Worm (Caenorhabditis elegans) whole organism, midembryonic: ENCODE data around the gene Y111B2A.21.

Experiments used
- T22C8.4 ChIP-seq: fragments of 200-800 bp; sonication (Bioruptor generic); IDR thresholded peaks from 2 replicates; pipeline ENCODE4 v1.3.6; 2022; ENCODE audit warnings: missing genetic modification characterization, missing compliant biosample characterization
- cog-1 ChIP-seq: sonication (generic microtip); optimal IDR thresholded peaks from 2 replicates; lab custom pipeline; 2016; ENCODE audit warnings: missing genetic modification characterization, missing compliant biosample characterization
- flt-1 ChIP-seq: fragments of 200-800 bp; sonication (Bioruptor generic); IDR thresholded peaks from 2 replicates; pipeline ENCODE4 v1.3.6; 2022; ENCODE audit warnings: missing genetic modification characterization, missing compliant biosample characterization
- klf-2 ChIP-seq: fragments of 200-800 bp; sonication (Bioruptor generic); conservative IDR thresholded peaks from 2 replicates; pipeline ENCODE4 v1.3.6; 2022; ENCODE audit warnings: missing genetic modification reagents, missing genetic modification characterization, missing compliant biosample characterization
- med-1 ChIP-seq: sonication (generic microtip); optimal IDR thresholded peaks from 2 replicates; lab custom pipeline; 2017; ENCODE audit warnings: missing genetic modification characterization, mild to moderate bottlenecking, missing compliant biosample characterization, antibody characterized with exemption, missing genetic modification reagents; ENCODE audit not compliant: insufficient read depth
- ref-1 ChIP-seq: fragments of 200-800 bp; sonication (Bioruptor generic); conservative IDR thresholded peaks from 2 replicates; pipeline ENCODE4 v1.3.6; 2022; ENCODE audit warnings: missing genetic modification reagents, missing genetic modification characterization, missing compliant biosample characterization
- tab-1 ChIP-seq: fragments of 200-800 bp; sonication (Bioruptor generic); IDR thresholded peaks from 2 replicates; pipeline ENCODE4 v1.3.6; 2022; ENCODE audit warnings: missing genetic modification characterization, missing compliant biosample characterization
- ztf-23 ChIP-seq: fragments of 200-800 bp; sonication (Bioruptor generic); IDR thresholded peaks from 2 replicates; pipeline ENCODE4 v1.3.6; 2022; ENCODE audit warnings: missing genetic modification reagents, missing genetic modification characterization, missing compliant biosample characterization
- ztf-29 ChIP-seq: fragments of 200-800 bp; sonication (Bioruptor generic); IDR thresholded peaks from 2 replicates; pipeline ENCODE4 v1.3.6; 2022; ENCODE audit warnings: missing genetic modification reagents, missing genetic modification characterization, missing compliant biosample characterization

Gene Y111B2A.21

DNA sequence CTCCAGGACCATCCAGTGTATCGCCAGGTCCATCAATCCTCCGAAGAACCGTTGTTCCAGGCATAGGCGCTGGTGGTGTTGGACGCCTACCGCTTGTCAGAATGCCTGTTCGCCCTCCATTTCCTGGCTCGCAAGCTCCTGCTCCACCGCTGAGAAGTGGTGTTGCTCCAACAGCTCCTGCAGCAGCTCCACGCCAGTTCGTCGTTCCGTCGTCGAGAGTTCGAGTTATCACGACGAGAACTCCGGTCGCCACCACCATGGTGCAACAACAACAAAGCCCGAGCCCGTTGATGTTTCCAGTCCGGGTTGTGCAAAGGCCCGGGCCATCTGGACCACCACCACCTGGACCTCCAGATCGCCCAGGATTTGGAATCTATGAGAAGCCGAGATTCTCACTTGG, 18.1 kb upstream of the Y111B2A.21 start:
- TF ChIP-seq tab-1 (GFP tag; lab: Robert Waterston, UW) (no peak), klf-2 (GFP tag; lab: Robert Waterston, UW) (no peak), med-1 (GFP tag; lab: Kevin White, UChicago) (no peak), cog-1 (tag; lab: Kevin White, UChicago) (no peak), T22C8.4 (GFP tag; lab: Robert Waterston, UW) (no peak), ztf-23 (GFP tag; lab: Robert Waterston, UW) (no peak)

DNA sequence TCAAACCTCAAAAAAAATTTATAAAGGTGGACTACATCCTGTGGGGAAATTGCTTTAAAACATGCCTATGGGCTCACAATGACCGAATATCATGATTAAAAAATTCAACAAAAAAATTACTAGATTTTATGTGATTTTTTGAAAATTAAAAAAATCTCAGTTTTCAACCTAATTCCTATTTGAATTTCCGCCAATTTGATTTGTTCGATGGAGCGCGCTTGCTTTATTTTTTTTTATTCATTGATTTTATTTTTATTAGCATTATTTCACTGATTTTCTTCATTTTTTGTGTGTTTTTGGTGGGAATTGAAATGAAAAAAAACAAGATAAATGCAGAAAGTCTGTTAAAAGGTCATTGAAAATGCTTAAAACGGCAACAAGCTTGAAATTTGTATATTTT, 7.3 kb upstream of the Y111B2A.21 start:
- TF ChIP-seq cog-1 (tag; lab: Kevin White, UChicago) (no peak), flt-1 (GFP tag; lab: Robert Waterston, UW) (no peak), tab-1 (GFP tag; lab: Robert Waterston, UW) (no peak), ztf-23 (GFP tag; lab: Robert Waterston, UW) (no peak), med-1 (GFP tag; lab: Kevin White, UChicago) (no peak), ref-1 (GFP tag; lab: Robert Waterston, UW) (no peak), klf-2 (GFP tag; lab: Robert Waterston, UW) (no peak), ztf-29 (GFP tag; lab: Robert Waterston, UW) (no peak), T22C8.4 (GFP tag; lab: Robert Waterston, UW) (no peak)

DNA sequence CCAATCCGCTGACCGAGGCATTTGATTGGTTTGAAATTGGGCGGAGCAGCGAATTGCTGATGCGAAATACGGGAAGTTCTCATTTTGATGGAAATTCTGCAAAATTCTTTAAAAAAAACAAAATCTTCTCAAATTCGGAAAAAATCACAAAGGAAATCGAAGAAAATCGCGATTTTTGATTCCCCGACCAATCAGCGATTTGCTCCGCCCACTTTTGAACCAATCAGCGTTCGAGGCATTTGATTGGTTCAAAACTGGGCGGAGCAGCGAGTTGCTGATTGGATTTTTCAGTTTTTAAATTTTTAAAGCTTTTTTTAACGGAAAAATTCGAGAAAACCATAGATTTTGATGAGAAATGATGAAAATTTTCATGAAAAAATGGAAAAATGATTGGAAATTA, 5.9 kb upstream of the Y111B2A.21 start:
- TF ChIP-seq klf-2 (GFP tag; lab: Robert Waterston, UW): no peak
- TF ChIP-seq flt-1 (GFP tag; lab: Robert Waterston, UW): no peak
- no peak for TF ChIP-seq tab-1 (GFP tag; lab: Robert Waterston, UW)
- TF ChIP-seq ztf-29 (GFP tag; lab: Robert Waterston, UW): no peak
- no peak for TF ChIP-seq ref-1 (GFP tag; lab: Robert Waterston, UW)
- TF ChIP-seq med-1 (GFP tag; lab: Kevin White, UChicago): no peak
- TF ChIP-seq T22C8.4 (GFP tag; lab: Robert Waterston, UW): no peak
- TF ChIP-seq ztf-23 (GFP tag; lab: Robert Waterston, UW): no peak
- TF ChIP-seq cog-1 (tag; lab: Kevin White, UChicago): no peak

DNA sequence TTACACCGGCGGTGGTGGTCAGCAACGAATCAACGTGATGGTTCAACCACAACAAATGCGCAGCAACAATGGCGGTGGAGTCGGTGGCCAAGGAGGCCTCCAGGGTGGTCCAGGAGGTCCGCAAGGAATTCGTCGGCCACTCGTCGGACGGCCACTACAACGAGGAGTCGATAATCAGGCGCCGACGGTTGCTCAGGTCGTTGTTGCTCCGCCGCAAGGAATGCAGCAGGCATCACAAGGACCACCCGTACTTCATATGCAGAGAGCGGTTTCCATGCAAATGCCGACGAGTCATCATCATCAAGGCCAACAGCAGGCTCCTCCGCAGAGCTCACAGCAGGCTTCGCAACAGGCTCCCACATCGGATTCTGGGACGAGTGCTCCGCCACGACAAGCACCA, 2.7 kb upstream of the Y111B2A.21 start:
- TF ChIP-seq klf-2 (GFP tag; lab: Robert Waterston, UW): no peak
- TF ChIP-seq cog-1 (tag; lab: Kevin White, UChicago): no peak
- TF ChIP-seq T22C8.4 (GFP tag; lab: Robert Waterston, UW): no peak
- no peak for TF ChIP-seq tab-1 (GFP tag; lab: Robert Waterston, UW)
- TF ChIP-seq med-1 (GFP tag; lab: Kevin White, UChicago): no peak
- TF ChIP-seq ztf-29 (GFP tag; lab: Robert Waterston, UW): no peak
- TF ChIP-seq ref-1 (GFP tag; lab: Robert Waterston, UW): no peak
- no peak for TF ChIP-seq flt-1 (GFP tag; lab: Robert Waterston, UW)
- no peak for TF ChIP-seq ztf-23 (GFP tag; lab: Robert Waterston, UW)

DNA sequence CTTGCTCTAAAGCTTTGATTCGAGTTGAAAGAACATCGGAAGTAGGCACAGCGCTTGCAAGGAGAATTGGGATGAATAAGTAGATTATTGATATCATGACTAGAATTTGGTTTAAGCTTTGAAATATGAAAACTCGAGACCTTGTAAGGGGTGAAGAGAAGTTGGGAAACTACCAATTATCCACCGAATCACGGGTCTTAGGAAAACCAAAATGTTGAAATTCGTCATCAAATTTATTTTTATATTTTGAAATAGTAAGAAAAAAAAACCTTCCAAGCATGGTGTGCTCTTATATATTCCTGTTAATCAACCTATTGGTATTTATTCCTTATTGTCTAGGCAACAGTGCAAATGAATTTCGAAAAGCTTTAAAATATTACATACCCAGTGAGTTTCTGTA, 4.6 kb downstream of the Y111B2A.21 start, which contains the start of the genes irld-60 and irld-20:
Gene irld-60, minus strand, starts transcription at position 101 of the 400 bp plus-strand sequence.
Gene irld-20, plus strand, starts transcription at position 279 of the 400 bp plus-strand sequence.
- TF ChIP-seq ztf-23 (GFP tag; lab: Robert Waterston, UW) (no peak), cog-1 (tag; lab: Kevin White, UChicago) (no peak), ztf-29 (GFP tag; lab: Robert Waterston, UW) (no peak), med-1 (GFP tag; lab: Kevin White, UChicago) (no peak)

DNA sequence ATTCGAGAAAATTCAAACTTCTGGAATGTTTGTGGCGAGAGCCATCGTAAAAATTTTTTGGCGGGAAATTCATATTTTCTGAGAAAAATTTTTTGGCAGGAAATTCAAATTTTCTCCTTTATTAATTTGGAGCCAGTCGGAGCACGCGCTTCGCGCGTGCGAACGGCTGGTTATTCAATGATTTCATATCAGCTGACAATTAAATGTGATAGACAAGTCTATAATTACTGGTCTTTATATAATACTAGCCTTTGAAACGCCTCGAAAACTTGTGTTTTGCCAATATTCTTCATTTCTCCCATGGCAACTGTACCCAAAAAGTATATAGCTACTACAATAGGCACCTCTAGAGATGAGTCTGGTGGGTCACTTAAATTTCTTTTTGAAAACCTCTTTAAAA, 8.8 kb downstream of the Y111B2A.21 start, which contains the start of gene srw-10:
Gene srw-10, plus strand, starts transcription at position 301 of the 400 bp plus-strand sequence.
- no peak for TF ChIP-seq T22C8.4 (GFP tag; lab: Robert Waterston, UW)
- TF ChIP-seq ztf-29 (GFP tag; lab: Robert Waterston, UW): no peak
- no peak for TF ChIP-seq flt-1 (GFP tag; lab: Robert Waterston, UW)
- no peak for TF ChIP-seq klf-2 (GFP tag; lab: Robert Waterston, UW)
- TF ChIP-seq ztf-23 (GFP tag; lab: Robert Waterston, UW): no peak
- TF ChIP-seq ref-1 (GFP tag; lab: Robert Waterston, UW): no peak
- no peak for TF ChIP-seq cog-1 (tag; lab: Kevin White, UChicago)
- no peak for TF ChIP-seq tab-1 (GFP tag; lab: Robert Waterston, UW)
- TF ChIP-seq med-1 (GFP tag; lab: Kevin White, UChicago): no peak

DNA sequence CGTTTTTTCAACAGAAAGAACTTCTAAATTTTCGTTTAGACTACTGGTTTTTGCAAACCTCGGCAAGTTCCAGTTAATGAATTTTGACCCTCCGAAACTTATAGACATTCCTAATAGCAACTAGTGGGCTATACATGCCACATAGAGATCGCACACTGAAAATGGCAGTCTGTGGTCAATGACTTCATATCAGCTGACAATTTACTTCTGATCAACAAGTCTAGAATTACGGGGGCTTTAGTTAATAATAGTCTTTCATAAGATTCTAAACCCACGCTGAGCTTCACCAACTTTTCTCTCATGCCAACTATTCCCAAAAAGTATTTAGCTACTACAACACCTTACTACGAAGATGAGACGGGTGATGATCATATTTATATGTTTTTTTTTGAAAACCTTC, 11.1 kb downstream of the Y111B2A.21 start, which contains the start of gene srw-9:
Gene srw-9, plus strand, starts transcription at position 301 of the 400 bp plus-strand sequence.
- no peak for TF ChIP-seq ref-1 (GFP tag; lab: Robert Waterston, UW)
- TF ChIP-seq T22C8.4 (GFP tag; lab: Robert Waterston, UW): no peak
- TF ChIP-seq tab-1 (GFP tag; lab: Robert Waterston, UW): no peak
- TF ChIP-seq flt-1 (GFP tag; lab: Robert Waterston, UW): no peak
- no peak for TF ChIP-seq cog-1 (tag; lab: Kevin White, UChicago)
- TF ChIP-seq ztf-23 (GFP tag; lab: Robert Waterston, UW): no peak
- TF ChIP-seq med-1 (GFP tag; lab: Kevin White, UChicago): no peak
- TF ChIP-seq klf-2 (GFP tag; lab: Robert Waterston, UW): no peak
- TF ChIP-seq ztf-29 (GFP tag; lab: Robert Waterston, UW): no peak

DNA sequence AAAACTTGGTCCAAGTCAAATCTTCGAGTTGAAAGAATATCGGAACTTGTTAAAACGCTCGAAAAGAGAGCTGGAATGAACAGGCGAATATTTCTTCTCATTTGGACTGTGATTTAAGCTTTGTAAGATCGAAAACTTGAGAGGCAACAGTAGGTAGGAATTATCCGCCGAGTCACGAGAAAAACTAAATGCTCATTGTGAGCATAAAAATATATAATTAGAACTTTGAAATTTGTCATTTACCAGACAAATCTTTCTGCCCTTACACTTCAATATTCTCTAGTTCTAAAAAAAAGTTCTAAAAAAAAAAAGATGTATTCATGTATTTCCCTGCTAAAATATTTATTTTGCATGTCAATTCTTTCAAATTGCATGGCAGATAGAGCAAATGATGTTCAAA, 18.0 kb downstream of the Y111B2A.21 start, which contains the start of the genes irld-19 and irld-61:
Gene irld-19, minus strand, starts transcription at position 101 of the 400 bp plus-strand sequence.
Gene irld-61, plus strand, starts transcription at position 313 of the 400 bp plus-strand sequence.
- TF ChIP-seq cog-1 (tag; lab: Kevin White, UChicago) (no peak), klf-2 (GFP tag; lab: Robert Waterston, UW) (no peak), ztf-29 (GFP tag; lab: Robert Waterston, UW) (no peak), T22C8.4 (GFP tag; lab: Robert Waterston, UW) (no peak), tab-1 (GFP tag; lab: Robert Waterston, UW) (no peak), ztf-23 (GFP tag; lab: Robert Waterston, UW) (no peak), ref-1 (GFP tag; lab: Robert Waterston, UW) (no peak), med-1 (GFP tag; lab: Kevin White, UChicago) (no peak), flt-1 (GFP tag; lab: Robert Waterston, UW) (no peak)
